Worm (Caenorhabditis elegans): Measurements from ENCODE around the gene F44A6.4.

The F44A6.4 gene

DNA sequence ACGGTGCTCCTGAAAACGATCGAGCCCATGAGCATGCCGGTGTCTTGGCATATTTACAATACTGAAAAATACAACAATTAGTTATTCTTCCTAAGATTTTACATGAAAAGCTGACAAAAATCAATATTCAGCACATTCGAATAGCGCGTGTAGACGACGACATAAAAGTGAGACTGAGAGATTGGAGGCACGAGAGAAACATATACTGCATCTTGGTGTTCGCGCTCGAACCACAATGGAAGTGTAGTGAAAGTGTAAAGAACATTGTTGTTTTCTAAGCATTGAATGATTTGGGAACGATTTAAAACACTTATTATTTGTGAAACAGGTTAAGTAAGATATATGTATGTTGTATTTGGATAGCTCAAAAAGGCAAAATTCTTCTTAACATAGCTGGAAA, at the start of gene F44A6.4:
F44A6.4 (minus strand) TSS at position 67 of the 400 bp plus-strand sequence.
- TF ChIP-seq him-1 (tag; optimal IDR thresholded peaks at IDR 0.05) = no peak
- no peak for TF ChIP-seq dao-5 (tag; optimal IDR thresholded peaks at IDR 0.05)
- TF ChIP-seq W03F9.2 (tag; optimal IDR thresholded peaks at IDR 0.05) = no peak

DNA sequence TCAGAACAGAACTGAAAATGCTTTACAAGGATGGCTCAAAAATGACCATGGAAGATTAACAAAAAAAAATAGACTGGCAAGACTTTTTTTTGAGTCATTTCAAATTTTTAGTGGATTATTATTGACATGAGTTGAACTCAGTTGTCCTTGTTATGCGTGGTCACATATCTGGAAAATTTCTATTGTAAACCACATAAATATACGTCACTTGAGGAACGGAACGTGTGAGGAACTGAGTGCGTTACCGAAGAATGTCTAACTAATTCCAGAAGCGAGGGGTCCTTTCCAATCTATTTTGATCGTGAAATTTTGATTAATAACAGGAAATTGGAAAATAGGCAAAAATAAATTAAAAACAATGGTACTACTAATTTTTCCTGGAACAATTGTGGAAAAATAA, 47.0 kb upstream of the F44A6.4 start:
- no peak for TF ChIP-seq W03F9.2 (tag; optimal IDR thresholded peaks at IDR 0.05)
- no peak for TF ChIP-seq dao-5 (tag; optimal IDR thresholded peaks at IDR 0.05)
- no peak for TF ChIP-seq him-1 (tag; optimal IDR thresholded peaks at IDR 0.05)

DNA sequence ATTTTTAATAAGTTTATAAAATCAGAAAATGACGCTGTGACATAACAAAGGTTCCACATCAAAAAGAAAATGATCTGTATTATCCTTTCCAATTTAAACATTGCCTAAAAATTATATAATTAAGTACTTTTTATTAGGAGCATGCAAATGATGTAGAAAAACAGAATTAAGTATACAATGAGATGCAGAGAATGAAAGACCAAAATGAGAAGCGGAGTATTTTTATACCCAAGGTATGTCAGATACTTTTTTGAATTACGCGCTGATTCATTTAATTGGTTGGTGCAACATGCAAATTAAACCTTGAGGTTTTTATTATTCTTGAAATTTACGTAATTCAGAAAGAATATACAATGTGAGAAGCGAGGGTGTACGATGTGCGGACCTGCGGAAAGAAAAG, 44.7 kb upstream of the F44A6.4 start, which contains the start of gene C32A9.1:
C32A9.1 (minus strand) TSS at position 101 of the 400 bp plus-strand sequence.
- TF ChIP-seq dao-5 (tag; optimal IDR thresholded peaks at IDR 0.05) (no peak), W03F9.2 (tag; optimal IDR thresholded peaks at IDR 0.05) (no peak), him-1 (tag; optimal IDR thresholded peaks at IDR 0.05) (no peak)

DNA sequence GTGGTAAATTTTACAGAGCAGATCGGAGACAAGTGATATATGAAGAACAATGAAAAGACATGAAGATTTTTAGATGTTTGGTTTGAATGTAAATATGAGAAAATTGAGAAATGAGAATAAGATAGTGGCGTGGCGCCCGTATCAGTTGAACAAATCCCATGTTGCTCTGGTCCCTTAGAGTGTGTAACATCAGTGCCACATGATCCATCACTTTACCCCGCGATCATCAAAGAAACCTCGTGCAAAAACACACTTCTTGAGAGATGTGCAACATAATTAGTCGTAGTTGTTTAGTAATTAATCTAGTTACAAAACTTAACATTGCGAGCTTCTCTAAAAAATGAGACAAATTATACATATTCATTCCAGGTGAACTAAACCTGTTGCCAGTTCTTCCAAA, 38.8 kb upstream of the F44A6.4 start:
- TF ChIP-seq dao-5 (tag; optimal IDR thresholded peaks at IDR 0.05) (no peak), W03F9.2 (tag; optimal IDR thresholded peaks at IDR 0.05) (no peak), him-1 (tag; optimal IDR thresholded peaks at IDR 0.05) (no peak)

DNA sequence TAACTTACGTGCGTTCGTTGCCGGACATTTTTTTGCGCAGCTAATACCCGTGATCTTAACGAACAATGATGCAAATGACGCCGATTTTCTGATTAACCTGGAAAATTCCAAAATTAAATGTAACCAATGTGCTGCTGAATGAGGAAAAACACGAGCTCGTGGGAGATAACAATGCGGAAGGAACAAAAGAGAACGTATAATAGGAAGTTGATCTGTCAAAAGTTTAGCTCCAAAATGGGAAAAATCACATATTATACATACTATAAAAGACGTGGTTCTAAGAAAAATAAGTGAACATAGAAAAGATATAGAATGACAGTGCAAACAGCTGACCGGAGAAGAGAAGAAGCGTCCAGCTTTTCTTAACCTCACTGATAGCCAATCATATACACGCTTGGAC, 37.5 kb upstream of the F44A6.4 start, which contains the start of gene C14H10.2:
C14H10.2 (minus strand) TSS at position 101 of the 400 bp plus-strand sequence.
- TF ChIP-seq W03F9.2 (tag; optimal IDR thresholded peaks at IDR 0.05) (no peak), him-1 (tag; optimal IDR thresholded peaks at IDR 0.05) (no peak), dao-5 (tag; optimal IDR thresholded peaks at IDR 0.05) (no peak)

DNA sequence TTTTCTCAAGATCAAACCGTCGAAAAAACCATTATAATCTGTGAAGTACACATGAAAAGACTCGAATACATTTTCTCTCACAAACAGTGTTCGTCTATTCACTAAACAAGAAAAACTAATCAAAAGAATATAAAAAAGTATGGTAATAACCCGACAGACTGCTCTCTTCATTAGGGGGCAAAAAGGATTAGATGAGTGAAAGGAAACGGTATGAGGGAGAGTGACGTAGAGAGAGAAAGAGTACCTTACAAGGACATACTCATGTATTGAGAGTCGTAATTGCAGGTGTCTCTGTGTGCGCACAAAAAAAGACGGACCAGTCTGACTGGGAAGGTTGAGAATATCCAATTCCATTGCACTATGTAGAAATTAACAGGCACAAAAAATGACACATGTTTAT, 34.4 kb upstream of the F44A6.4 start:
- no peak for TF ChIP-seq him-1 (tag; optimal IDR thresholded peaks at IDR 0.05)
- TF ChIP-seq W03F9.2 (tag; optimal IDR thresholded peaks at IDR 0.05) = no peak
- no peak for TF ChIP-seq dao-5 (tag; optimal IDR thresholded peaks at IDR 0.05)

DNA sequence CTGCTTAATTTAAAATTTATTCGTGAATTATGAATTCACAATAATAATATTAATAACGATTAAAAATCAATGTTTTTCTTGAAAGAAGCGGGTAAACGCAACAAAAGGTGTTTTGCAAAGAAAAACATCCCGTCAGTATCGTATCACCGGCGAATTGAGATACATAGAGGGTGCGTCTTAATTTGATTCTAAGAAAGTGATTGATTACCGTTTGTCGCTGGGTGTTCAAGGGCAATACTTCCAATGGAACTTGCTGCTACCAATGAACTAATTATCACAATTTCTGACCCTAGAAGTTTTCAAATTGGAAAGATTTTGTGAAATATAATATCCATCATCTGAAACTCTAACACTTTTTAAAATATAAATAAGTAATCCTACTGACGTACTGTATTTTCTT, 30.3 kb upstream of the F44A6.4 start:
- TF ChIP-seq him-1 (tag; optimal IDR thresholded peaks at IDR 0.05) = no peak
- TF ChIP-seq dao-5 (tag; optimal IDR thresholded peaks at IDR 0.05) = no peak
- TF ChIP-seq W03F9.2 (tag; optimal IDR thresholded peaks at IDR 0.05) = no peak

DNA sequence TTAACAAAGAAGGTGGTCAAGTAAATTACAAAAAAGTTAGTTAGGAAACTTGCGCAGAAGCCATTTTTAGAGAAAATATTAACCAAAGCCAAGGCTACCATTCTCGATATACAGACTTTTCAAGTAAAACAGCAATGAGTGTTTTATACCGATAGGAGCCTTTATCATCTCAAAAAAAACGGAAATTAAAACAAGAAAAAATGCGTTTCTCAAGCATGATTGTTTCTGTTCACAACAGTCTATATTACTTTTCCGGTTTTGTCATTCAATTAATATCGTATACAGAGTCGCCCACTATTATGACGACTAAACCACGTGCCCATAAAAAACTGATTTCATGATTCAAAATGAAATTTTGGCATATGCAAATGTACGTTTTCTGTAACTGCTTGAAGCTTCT, 25.6 kb upstream of the F44A6.4 start, which contains the start of gene str-74:
str-74 (minus strand) TSS at position 101 of the 400 bp plus-strand sequence.
- TF ChIP-seq dao-5 (tag; optimal IDR thresholded peaks at IDR 0.05) (no peak), W03F9.2 (tag; optimal IDR thresholded peaks at IDR 0.05) (no peak), him-1 (tag; optimal IDR thresholded peaks at IDR 0.05) (no peak)

DNA sequence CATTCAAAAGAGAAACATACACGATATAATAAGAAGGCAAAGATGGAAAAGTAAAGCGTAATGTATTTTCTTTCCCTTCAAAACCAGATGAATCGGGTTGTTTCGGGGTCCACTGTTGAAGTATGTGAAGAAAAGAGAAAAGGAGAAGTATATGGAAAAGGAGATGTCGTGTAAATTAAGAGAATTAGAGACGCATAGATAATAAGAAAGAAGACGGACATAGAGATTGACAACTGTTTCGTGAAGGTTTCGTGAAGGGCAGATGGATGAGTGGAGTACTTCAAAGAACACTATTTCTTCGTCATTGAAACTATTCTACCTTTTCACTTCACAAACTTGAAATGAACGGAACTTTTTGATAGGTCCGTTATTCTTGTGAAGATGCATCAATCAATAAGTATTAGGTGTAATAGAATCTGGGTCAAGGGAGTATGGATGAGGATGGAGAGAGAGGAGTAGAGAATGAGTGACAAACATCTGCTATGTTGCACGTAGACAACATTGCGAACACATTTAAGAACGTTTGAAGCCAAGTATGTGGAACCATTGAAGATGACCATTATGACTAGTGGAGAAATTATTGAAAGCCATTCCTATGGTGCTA, 23.0 kb upstream of the F44A6.4 start:
- no peak for TF ChIP-seq dao-5 (tag; optimal IDR thresholded peaks at IDR 0.05)
- no peak for TF ChIP-seq W03F9.2 (tag; optimal IDR thresholded peaks at IDR 0.05)
- no peak for TF ChIP-seq him-1 (tag; optimal IDR thresholded peaks at IDR 0.05)

DNA sequence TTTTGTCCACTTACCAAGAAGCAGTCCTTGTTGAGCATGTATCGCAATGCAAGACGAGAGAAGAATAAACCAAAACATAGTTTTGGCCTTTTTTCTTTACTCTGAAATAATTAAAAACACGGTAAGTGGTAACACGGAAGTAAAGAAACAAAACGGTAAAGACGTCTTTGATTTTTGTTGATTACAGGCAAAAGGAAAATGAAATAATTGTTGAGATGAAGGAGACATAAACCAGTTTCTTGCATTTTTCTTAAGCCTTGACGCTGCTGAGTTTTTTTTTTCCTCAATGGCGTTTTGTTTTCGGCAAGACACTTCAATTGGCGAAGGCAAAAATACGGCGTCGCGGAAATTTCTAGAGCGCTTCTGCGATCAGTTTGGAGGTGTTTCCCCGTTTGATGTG, 21.5 kb upstream of the F44A6.4 start, which contains the start of gene zipt-13:
zipt-13 (minus strand) TSS at position 101 of the 400 bp plus-strand sequence.
- TF ChIP-seq dao-5 (tag; optimal IDR thresholded peaks at IDR 0.05) (no peak), him-1 (tag; optimal IDR thresholded peaks at IDR 0.05) (no peak), W03F9.2 (tag; optimal IDR thresholded peaks at IDR 0.05) (no peak)

DNA sequence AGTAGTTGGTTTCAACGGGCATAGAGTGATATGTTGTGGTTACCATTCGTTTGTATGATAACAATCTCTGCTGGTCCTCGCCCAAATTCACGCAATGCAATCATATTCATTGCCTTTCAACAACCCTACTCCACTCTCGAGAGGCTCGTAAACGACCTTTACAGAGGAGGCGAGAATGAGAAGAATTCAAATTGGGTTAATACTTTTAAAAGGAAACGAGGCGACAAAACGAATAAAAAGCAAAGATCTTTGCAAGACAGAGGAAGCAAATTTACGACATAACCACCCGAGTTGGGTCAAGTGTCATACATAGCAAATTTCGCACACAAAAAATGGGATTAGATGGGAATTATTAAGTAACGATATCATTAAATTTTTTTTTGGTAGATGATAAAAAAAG, 17.1 kb upstream of the F44A6.4 start:
- TF ChIP-seq W03F9.2 (tag; optimal IDR thresholded peaks at IDR 0.05) (no peak), him-1 (tag; optimal IDR thresholded peaks at IDR 0.05) (no peak)

DNA sequence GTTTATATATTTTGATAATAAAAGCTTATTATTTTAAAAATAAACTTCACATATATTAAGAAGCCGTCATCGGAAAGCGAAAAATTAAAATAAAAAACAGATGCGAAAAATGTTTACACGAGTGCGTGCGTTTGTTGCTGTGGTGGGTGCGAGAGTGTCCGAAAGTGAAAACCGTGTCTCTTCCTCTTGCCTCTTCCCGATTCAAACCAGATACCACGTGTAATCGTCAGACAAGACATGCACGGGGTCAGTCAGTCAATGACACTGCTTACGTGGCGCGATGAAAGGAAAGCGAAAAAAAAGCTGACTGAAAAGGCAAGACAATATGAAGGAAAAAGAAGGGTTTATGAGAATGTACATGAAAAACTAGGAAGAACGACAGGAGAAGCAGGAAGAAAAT, 15.6 kb upstream of the F44A6.4 start:
- no peak for TF ChIP-seq him-1 (tag; optimal IDR thresholded peaks at IDR 0.05)
- no peak for TF ChIP-seq dao-5 (tag; optimal IDR thresholded peaks at IDR 0.05)
- TF ChIP-seq W03F9.2 (tag; optimal IDR thresholded peaks at IDR 0.05) = no peak

DNA sequence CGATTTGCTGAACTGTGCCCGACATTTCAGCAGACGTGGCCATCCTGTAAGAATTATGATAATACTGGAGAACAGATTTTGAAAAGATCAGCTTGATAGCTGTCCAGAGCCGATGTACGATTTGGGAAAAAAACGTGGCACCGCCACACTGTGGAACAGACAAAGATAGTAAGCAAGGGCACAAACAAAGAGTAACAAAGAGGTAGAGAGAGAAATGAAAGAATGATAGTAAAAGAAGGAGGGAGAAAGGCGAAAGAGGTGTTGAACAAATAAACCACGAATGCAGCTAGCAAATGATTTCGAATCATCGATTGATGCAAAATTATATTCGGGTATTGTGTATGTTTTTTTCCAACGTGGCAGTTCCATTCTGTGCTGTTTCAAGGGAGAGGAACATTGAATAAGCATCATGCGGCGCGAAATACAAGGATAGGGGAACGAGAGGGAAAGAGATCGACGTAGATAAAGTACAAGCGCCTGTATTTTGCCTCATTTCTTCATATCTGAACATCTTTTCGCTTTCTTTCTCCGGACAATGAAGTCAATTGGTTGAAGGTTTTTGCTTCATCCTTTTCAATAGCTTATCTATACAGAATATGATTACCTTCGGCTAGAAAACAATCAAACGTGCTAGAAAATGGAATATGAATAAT, 12.9 kb upstream of the F44A6.4 start, which contains the start of gene C14H10.3:
C14H10.3 (minus strand) TSS at position 44 of the 653 bp plus-strand sequence.
- TF ChIP-seq dao-5 (tag; optimal IDR thresholded peaks at IDR 0.05) (no peak), him-1 (tag; optimal IDR thresholded peaks at IDR 0.05) (no peak), W03F9.2 (tag; optimal IDR thresholded peaks at IDR 0.05) (no peak)

DNA sequence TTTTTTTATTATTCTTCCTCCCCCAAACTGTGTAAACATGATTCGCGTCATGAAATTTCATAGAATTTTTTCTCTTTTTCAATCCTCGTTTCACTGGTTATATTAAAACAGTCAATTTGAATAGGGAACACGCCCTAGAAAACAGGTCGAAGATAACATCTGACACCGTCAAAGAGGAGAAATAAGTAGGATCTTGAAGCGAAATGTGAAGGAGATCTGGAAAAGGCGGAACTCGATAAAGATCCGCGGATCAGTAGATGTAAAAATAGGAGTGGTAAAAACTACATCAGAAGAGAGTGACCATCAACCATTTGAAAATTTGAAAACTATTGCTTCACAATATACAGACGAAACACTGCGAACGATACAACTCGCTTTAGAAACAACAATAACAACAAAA, 11.9 kb upstream of the F44A6.4 start:
- TF ChIP-seq W03F9.2 (tag; optimal IDR thresholded peaks at IDR 0.05) (no peak), dao-5 (tag; optimal IDR thresholded peaks at IDR 0.05) (no peak), him-1 (tag; optimal IDR thresholded peaks at IDR 0.05) (no peak)
